Worm (Caenorhabditis elegans): Measurements from ENCODE around the gene Y57A10A.14.
A peak's percentile ranks its signal among the peaks of the same experiment; 100 is the strongest.

Y57A10A.14 gene

ce11 chrII:12222524-12222923, 36.8 kb downstream of the Y57A10A.14 start (continued):
- peak; percentile 30 for TF ChIP-seq F52B5.7 (tag; optimal IDR thresholded peaks at IDR 0.05)
- TF ChIP-seq mes-4 (tag; optimal IDR thresholded peaks at IDR 0.05): no peak
- TF ChIP-seq B0336.3 (GFP tag; IDR thresholded peaks at IDR 0.05): peak; percentile 31; the same call in 1 of the 2 replicates
- no peak for TF ChIP-seq efl-1 (GFP tag; optimal IDR thresholded peaks at IDR 0.05)
- peak; percentile 67; the same call in 1 of the 2 replicates for TF ChIP-seq K11D2.4 (GFP tag; IDR thresholded peaks at IDR 0.05)
- TF ChIP-seq rpc-1 (optimal IDR thresholded peaks at IDR 0.05): no peak
- no peak for TF ChIP-seq rpc-1 (tag; optimal IDR thresholded peaks at IDR 0.05)
- TF ChIP-seq hlh-26 (GFP tag; conservative IDR thresholded peaks at IDR 0.05): no peak
- no peak for TF ChIP-seq ceh-58 (GFP tag; IDR thresholded peaks at IDR 0.05)
- no peak for TF ChIP-seq attf-3 (GFP tag; conservative IDR thresholded peaks at IDR 0.05)
- no peak for TF ChIP-seq let-526 (GFP tag; IDR thresholded peaks at IDR 0.05)
- no peak for TF ChIP-seq ceh-40 (GFP tag; IDR thresholded peaks at IDR 0.05)
- peak; percentile 33 for TF ChIP-seq ztf-18 (tag; optimal IDR thresholded peaks at IDR 0.05)
- no peak for TF ChIP-seq atf-7 (tag; optimal IDR thresholded peaks at IDR 0.05)
- TF ChIP-seq hmg-20 (GFP tag; IDR thresholded peaks at IDR 0.05): peak; percentile 19; the same call in 1 of the 2 replicates
- no peak for TF ChIP-seq attf-6 (GFP tag; IDR thresholded peaks at IDR 0.05)
- TF ChIP-seq nhr-27 (tag; optimal IDR thresholded peaks at IDR 0.05): no peak
- TF ChIP-seq aptf-2 (GFP tag; conservative IDR thresholded peaks at IDR 0.05): no peak
- TF ChIP-seq cebp-1 (GFP tag; IDR thresholded peaks at IDR 0.05): no peak
- peak; percentile 76 for TF ChIP-seq cebp-1 (tag; optimal IDR thresholded peaks at IDR 0.05)
- TF ChIP-seq ccch-3 (GFP tag; optimal IDR thresholded peaks at IDR 0.05): no peak
- no peak for TF ChIP-seq sea-2 (GFP tag; IDR thresholded peaks at IDR 0.05)
- no peak for TF ChIP-seq tlf-1 (GFP tag; optimal IDR thresholded peaks at IDR 0.05)
- TF ChIP-seq ztf-26 (tag; optimal IDR thresholded peaks at IDR 0.05): peak; percentile 53

DNA sequence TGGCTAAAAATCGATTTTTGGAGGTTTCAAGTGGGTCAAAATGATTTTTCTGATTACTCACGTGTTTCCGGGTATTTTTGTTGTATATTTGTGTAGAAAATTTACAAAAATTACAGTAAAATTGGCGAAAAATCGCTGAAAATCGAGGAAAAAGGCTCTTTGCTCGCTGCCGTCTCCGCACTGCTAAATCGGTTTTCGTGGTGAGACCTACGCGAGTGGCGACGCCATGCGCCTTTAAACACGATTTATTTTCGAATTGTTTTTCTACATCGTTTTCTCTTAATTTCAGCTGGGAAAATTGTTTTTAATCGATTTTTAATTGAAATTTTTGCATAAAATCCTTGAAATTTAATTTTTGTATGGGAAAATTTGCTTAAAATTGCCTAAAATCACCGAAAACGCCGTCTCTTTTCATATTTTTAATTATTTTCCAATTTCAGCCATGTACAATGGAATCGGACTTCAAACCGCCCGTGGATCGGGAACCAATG, 39.2 kb downstream of the Y57A10A.14 start, which contains the start of the genes pqn-87 and rsr-2:
Gene pqn-87, minus strand, starts transcription at position 171 of the 491 bp plus-strand sequence.
Gene rsr-2, plus strand, starts transcription at position 441 of the 491 bp plus-strand sequence.
- TF ChIP-seq ceh-58 (GFP tag; IDR thresholded peaks at IDR 0.05) (no peak), pbrm-1 (GFP tag; IDR thresholded peaks at IDR 0.05) (no peak), ceh-27 (GFP tag; optimal IDR thresholded peaks at IDR 0.05) (no peak), hmg-1.2 (GFP tag; IDR thresholded peaks at IDR 0.05) (peak; percentile 15; the same call in 1 of the 2 replicates), unc-62 (GFP tag; optimal IDR thresholded peaks at IDR 0.05) (no peak), lsl-1 (GFP tag; optimal IDR thresholded peaks at IDR 0.05) (peak; percentile 51), F33H1.4 (GFP tag; IDR thresholded peaks at IDR 0.05) (peak; percentile 83), Y56A3A.18 (GFP tag; IDR thresholded peaks at IDR 0.05) (no peak), dox-1 (GFP tag; IDR thresholded peaks at IDR 0.05) (peak; percentile 46; the same call in 1 of the 2 replicates), F52B5.7 (tag; optimal IDR thresholded peaks at IDR 0.05) (no peak), B0019.2 (GFP tag; conservative IDR thresholded peaks at IDR 0.05) (no peak), ztf-3 (GFP tag; optimal IDR thresholded peaks at IDR 0.05) (no peak), lin-40 (tag; optimal IDR thresholded peaks at IDR 0.05) (no peak), let-607 (tag; optimal IDR thresholded peaks at IDR 0.05) (no peak), efl-1 (GFP tag; optimal IDR thresholded peaks at IDR 0.05) (peak; percentile 55), madf-6 (GFP tag; IDR thresholded peaks at IDR 0.05) (peak; percentile 11; the same call in 1 of the 2 replicates), unc-130 (GFP tag; optimal IDR thresholded peaks at IDR 0.05) (no peak), snpc-4 (GFP tag; optimal IDR thresholded peaks at IDR 0.05) (no peak), snpc-4 (tag; optimal IDR thresholded peaks at IDR 0.05) (peak in 1 of 4 experiments; percentile 14), ztf-25 (GFP tag; IDR thresholded peaks at IDR 0.05) (no peak)

Data from whole organism, young adult.